Worm (Caenorhabditis elegans): ENCODE measurements around the gene tsfm-1.

The tsfm-1 gene

ce11 chrV:12296794-12297193 is 25.4 kb upstream of the tsfm-1 start:
- no peak for TF ChIP-seq blmp-1 (tag; optimal IDR thresholded peaks at IDR 0.05)
- peak; percentile 46 for TF ChIP-seq elt-1 (tag; optimal IDR thresholded peaks at IDR 0.05; ENCODE audit: borderline replicate concordance, insufficient read depth)
- TF ChIP-seq lin-32 (GFP tag; optimal IDR thresholded peaks at IDR 0.05) = no peak
- TF ChIP-seq sem-2 (GFP tag; optimal IDR thresholded peaks at IDR 0.05) = no peak
- no peak for TF ChIP-seq drap-1 (GFP tag; optimal IDR thresholded peaks at IDR 0.05)

- TF ChIP-seq cnd-1 (tag; optimal IDR thresholded peaks at IDR 0.05) (no peak), ceh-43 (GFP tag; optimal IDR thresholded peaks at IDR 0.05) (no peak), bed-3 (GFP tag; optimal IDR thresholded peaks at IDR 0.05) (no peak), M03D4.4 (tag; optimal IDR thresholded peaks at IDR 0.05) (no peak), sem-2 (GFP tag; optimal IDR thresholded peaks at IDR 0.05) (no peak), elt-1 (tag; optimal IDR thresholded peaks at IDR 0.05; ENCODE audit: borderline replicate concordance, insufficient read depth) (no peak), nhr-2 (tag; optimal IDR thresholded peaks at IDR 0.05) (no peak), nhr-28 (tag; optimal IDR thresholded peaks at IDR 0.05) (no peak), tbx-8 (GFP tag; optimal IDR thresholded peaks at IDR 0.05) (no peak), zip-8 (tag; optimal IDR thresholded peaks at IDR 0.05) (no peak), nhr-12 (tag; optimal IDR thresholded peaks at IDR 0.05) (no peak), ceh-83 (GFP tag; optimal IDR thresholded peaks at IDR 0.05) (no peak), lin-13 (tag; optimal IDR thresholded peaks at IDR 0.05) (no peak), unc-62 (GFP tag; optimal IDR thresholded peaks at IDR 0.05) (no peak), lin-32 (GFP tag; optimal IDR thresholded peaks at IDR 0.05) (no peak), blmp-1 (tag; optimal IDR thresholded peaks at IDR 0.05) (no peak), elt-3 (tag; optimal IDR thresholded peaks at IDR 0.05) (no peak), unc-120 (tag; optimal IDR thresholded peaks at IDR 0.05; ENCODE audit: poor library complexity, severe bottlenecking) (no peak), snpc-4 (tag; optimal IDR thresholded peaks at IDR 0.05) (no peak)
Measured at ce11 chrV:12296122-12296521, 24.8 kb upstream of the tsfm-1 start.

- TF ChIP-seq ceh-39 (tag; optimal IDR thresholded peaks at IDR 0.05) (no peak), unc-39 (tag; optimal IDR thresholded peaks at IDR 0.05) (no peak), ceh-43 (GFP tag; optimal IDR thresholded peaks at IDR 0.05) (no peak), drap-1 (GFP tag; optimal IDR thresholded peaks at IDR 0.05) (no peak), nhr-12 (tag; optimal IDR thresholded peaks at IDR 0.05) (no peak), hlh-1 (tag; optimal IDR thresholded peaks at IDR 0.05) (no peak), sem-2 (GFP tag; optimal IDR thresholded peaks at IDR 0.05) (no peak), tbx-8 (GFP tag; optimal IDR thresholded peaks at IDR 0.05) (no peak), ces-1 (GFP tag; optimal IDR thresholded peaks at IDR 0.05) (no peak), mep-1 (tag; optimal IDR thresholded peaks at IDR 0.05) (no peak), nhr-28 (tag; optimal IDR thresholded peaks at IDR 0.05) (no peak)
Measured at ce11 chrV:12295520-12295919, 24.2 kb upstream of the tsfm-1 start.

- TF ChIP-seq pha-4 (tag; optimal IDR thresholded peaks at IDR 0.05) = peak; percentile 8
- TF ChIP-seq ztf-11 (tag; optimal IDR thresholded peaks at IDR 0.05) = no peak
- no peak for TF ChIP-seq mab-5 (tag; optimal IDR thresholded peaks at IDR 0.05)
- no peak for TF ChIP-seq tbx-8 (GFP tag; optimal IDR thresholded peaks at IDR 0.05)
- peak; percentile 49 for TF ChIP-seq elt-1 (tag; optimal IDR thresholded peaks at IDR 0.05; ENCODE audit: borderline replicate concordance, insufficient read depth)
- TF ChIP-seq ceh-39 (tag; optimal IDR thresholded peaks at IDR 0.05) = no peak
- TF ChIP-seq ham-2 (GFP tag; optimal IDR thresholded peaks at IDR 0.05) = peak; percentile 30
- no peak for TF ChIP-seq unc-120 (tag; optimal IDR thresholded peaks at IDR 0.05; ENCODE audit: poor library complexity, severe bottlenecking)
Measured at ce11 chrV:12295015-12295414, 23.7 kb upstream of the tsfm-1 start.

ce11 chrV:12294091-12294490 is 22.7 kb upstream of the tsfm-1 start:
- TF ChIP-seq ceh-83 (GFP tag; optimal IDR thresholded peaks at IDR 0.05) = no peak
- no peak for TF ChIP-seq ces-1 (GFP tag; optimal IDR thresholded peaks at IDR 0.05)
- no peak for TF ChIP-seq drap-1 (GFP tag; optimal IDR thresholded peaks at IDR 0.05)
- TF ChIP-seq ceh-43 (GFP tag; optimal IDR thresholded peaks at IDR 0.05) = no peak
- no peak for TF ChIP-seq mls-2 (tag; optimal IDR thresholded peaks at IDR 0.05)
- no peak for TF ChIP-seq mab-5 (tag; optimal IDR thresholded peaks at IDR 0.05)
- TF ChIP-seq elt-3 (tag; optimal IDR thresholded peaks at IDR 0.05) = no peak

- no peak for TF ChIP-seq nhr-2 (tag; optimal IDR thresholded peaks at IDR 0.05)
- peak; percentile 24 for TF ChIP-seq ces-1 (GFP tag; optimal IDR thresholded peaks at IDR 0.05)
- peak; percentile 29 for TF ChIP-seq unc-62 (GFP tag; optimal IDR thresholded peaks at IDR 0.05)
- no peak for TF ChIP-seq flh-1 (GFP tag; optimal IDR thresholded peaks at IDR 0.05)
- no peak for TF ChIP-seq lin-32 (GFP tag; optimal IDR thresholded peaks at IDR 0.05)
- peak; percentile 82 for TF ChIP-seq lin-13 (tag; optimal IDR thresholded peaks at IDR 0.05)
- peak; percentile 87 for TF ChIP-seq lsy-2 (tag; optimal IDR thresholded peaks at IDR 0.05)
- TF ChIP-seq mls-2 (tag; optimal IDR thresholded peaks at IDR 0.05) = peak; percentile 38
- no peak for TF ChIP-seq nhr-28 (tag; optimal IDR thresholded peaks at IDR 0.05)
- TF ChIP-seq blmp-1 (tag; optimal IDR thresholded peaks at IDR 0.05) = no peak
- peak; percentile 88 for TF ChIP-seq sptf-1 (tag; optimal IDR thresholded peaks at IDR 0.05)
- peak; percentile 94 for TF ChIP-seq mep-1 (tag; optimal IDR thresholded peaks at IDR 0.05)
- TF ChIP-seq M03D4.4 (tag; optimal IDR thresholded peaks at IDR 0.05) = peak; percentile 81
- no peak for TF ChIP-seq ztf-11 (tag; optimal IDR thresholded peaks at IDR 0.05)
- no peak for TF ChIP-seq snpc-4 (tag; optimal IDR thresholded peaks at IDR 0.05)
- peak; percentile 76 for TF ChIP-seq drap-1 (GFP tag; optimal IDR thresholded peaks at IDR 0.05)
- no peak for TF ChIP-seq unc-39 (tag; optimal IDR thresholded peaks at IDR 0.05)
- no peak for TF ChIP-seq ham-2 (GFP tag; optimal IDR thresholded peaks at IDR 0.05)
- TF ChIP-seq zip-8 (tag; optimal IDR thresholded peaks at IDR 0.05) = no peak
- no peak for TF ChIP-seq mab-5 (tag; optimal IDR thresholded peaks at IDR 0.05)
- peak; percentile 38 for TF ChIP-seq hlh-1 (tag; optimal IDR thresholded peaks at IDR 0.05)
- peak; percentile 39 for TF ChIP-seq bed-3 (GFP tag; optimal IDR thresholded peaks at IDR 0.05)
- TF ChIP-seq nhr-76 (tag; optimal IDR thresholded peaks at IDR 0.05) = no peak
- TF ChIP-seq sem-2 (GFP tag; optimal IDR thresholded peaks at IDR 0.05) = no peak
- TF ChIP-seq unc-120 (tag; optimal IDR thresholded peaks at IDR 0.05; ENCODE audit: poor library complexity, severe bottlenecking) = peak; percentile 23
- TF ChIP-seq nhr-12 (tag; optimal IDR thresholded peaks at IDR 0.05) = no peak
- peak; percentile 64 for TF ChIP-seq nhr-237 (tag; optimal IDR thresholded peaks at IDR 0.05)
- TF ChIP-seq elt-3 (tag; optimal IDR thresholded peaks at IDR 0.05) = no peak
- peak; percentile 73 for TF ChIP-seq ceh-39 (tag; optimal IDR thresholded peaks at IDR 0.05)
Measured at ce11 chrV:12291587-12291986, 20.2 kb upstream of the tsfm-1 start, which contains the start of the genes srpa-68 and srh-16. srpa-68 (minus strand) TSS chrV:12291658. srh-16 (plus strand) TSS chrV:12291861.
